Fruit fly (Drosophila melanogaster): ENCODE results near the gene sta.

DNA sequence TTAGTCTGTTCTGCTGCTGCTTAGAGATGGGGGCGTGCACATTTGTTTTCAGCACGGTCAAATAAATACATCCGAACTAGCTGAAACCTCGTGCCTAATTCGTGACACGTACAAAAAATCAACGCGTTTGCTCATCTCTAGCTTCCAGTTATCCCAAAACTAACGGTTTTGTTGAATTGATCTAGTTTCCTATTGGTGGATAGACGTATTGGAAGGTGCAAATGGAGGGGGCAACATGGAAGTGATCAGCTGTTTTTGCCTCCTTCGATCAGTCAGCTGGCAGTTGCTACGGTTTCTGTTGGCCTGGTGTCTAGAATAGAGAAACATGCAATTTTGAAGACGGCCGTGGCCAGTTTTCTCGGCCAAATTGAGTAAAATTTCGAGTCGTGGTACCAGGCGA, 34.4 kb upstream of the sta start:
- TF ChIP-seq CG4496 (GFP tag; IDR thresholded peaks at IDR 0.05): no peak
- no peak for TF ChIP-seq CG8301 (tag; optimal IDR thresholded peaks at IDR 0.05)
- no peak for TF ChIP-seq D1 (tag; optimal IDR thresholded peaks at IDR 0.05)
- TF ChIP-seq CG12605 (GFP tag; IDR thresholded peaks at IDR 0.05): no peak
- TF ChIP-seq Ets98B (GFP tag; IDR thresholded peaks at IDR 0.05): peak; percentile 36
- no peak for TF ChIP-seq CG14655 (GFP tag; optimal IDR thresholded peaks at IDR 0.05)
- TF ChIP-seq CG10348 (GFP tag; IDR thresholded peaks at IDR 0.05): no peak
- TF ChIP-seq CG34367 (tag; optimal IDR thresholded peaks at IDR 0.05): no peak
